Worm (Caenorhabditis elegans) whole organism, L3 larva: Measurements from ENCODE around the gene lgc-14.

Experiments
- R02D3.7 ChIP-seq: fragments of 150-350 bp; optimal IDR thresholded peaks from 2 replicates; lab custom pipeline; 2014; ENCODE audit warnings: missing biosample characterization, missing genetic modification characterization
- ZK546.5 ChIP-seq: sonication (generic microtip); optimal IDR thresholded peaks from 2 replicates; lab custom pipeline; 2017; ENCODE audit warnings: missing biosample characterization, missing genetic modification characterization
- aly-2 ChIP-seq: fragments of 150-350 bp; optimal IDR thresholded peaks from 2 replicates; lab custom pipeline; 2014; ENCODE audit warnings: missing biosample characterization, missing genetic modification characterization
- ama-1 ChIP-seq: fragments of 150-350 bp; optimal IDR thresholded peaks from 2 replicates; lab custom pipeline; 2018
- ceh-16 ChIP-seq: sonication (generic microtip); optimal IDR thresholded peaks from 2 replicates; lab custom pipeline; 2017; ENCODE audit warnings: missing biosample characterization, missing genetic modification characterization
- ceh-28 ChIP-seq: fragments of 150-350 bp; optimal IDR thresholded peaks from 2 replicates; lab custom pipeline; 2014; ENCODE audit warnings: missing biosample characterization, missing genetic modification reagents, missing genetic modification characterization
- ceh-82 ChIP-seq: fragments of 150-350 bp; optimal IDR thresholded peaks from 2 replicates; lab custom pipeline; 2014; ENCODE audit warnings: missing biosample characterization, missing genetic modification characterization
- ceh-9 ChIP-seq: sonication (generic microtip); optimal IDR thresholded peaks from 2 replicates; lab custom pipeline; 2018; ENCODE audit warnings: missing biosample characterization, missing genetic modification characterization
- daf-12 ChIP-seq: fragments of 150-350 bp; optimal IDR thresholded peaks from 2 replicates; lab custom pipeline; 2014; ENCODE audit warnings: missing biosample characterization, missing genetic modification reagents, missing genetic modification characterization
- egl-27 ChIP-seq: sonication (generic microtip); optimal IDR thresholded peaks from 4 replicates; lab custom pipeline; 2017; ENCODE audit warnings: missing biosample characterization, missing genetic modification reagents, missing genetic modification characterization
- elt-2 ChIP-seq: sonication (generic microtip); optimal IDR thresholded peaks from 2 replicates; lab custom pipeline; 2016; ENCODE audit warnings: missing genetic modification reagents, mild to moderate bottlenecking, missing genetic modification characterization, missing compliant biosample characterization
- elt-3 ChIP-seq, 3 experiments: fragments of 150-350 bp in 1 of 3; sonication (generic microtip) in 2 of 3; optimal IDR thresholded peaks; 2 replicates in 2 of 3; 4 replicates in 1 of 3; lab custom pipeline; 2014 to 2017; ENCODE audit warnings: missing biosample characterization in 3 of 3, missing genetic modification characterization in 3 of 3
- eor-1 ChIP-seq, 2 experiments: fragments of 150-350 bp; optimal IDR thresholded peaks; 2 replicates each; lab custom pipeline; 2014 to 2018; ENCODE audit warnings: missing biosample characterization in 2 of 2, missing genetic modification characterization in 2 of 2
- fkh-2 ChIP-seq: fragments of 150-350 bp; optimal IDR thresholded peaks from 2 replicates; lab custom pipeline; 2014; ENCODE audit warnings: missing biosample characterization, missing genetic modification reagents, missing genetic modification characterization
- hmg-11 ChIP-seq: sonication (generic microtip); optimal IDR thresholded peaks from 2 replicates; lab custom pipeline; 2016; ENCODE audit warnings: missing genetic modification characterization, missing compliant biosample characterization
- jun-1 ChIP-seq: fragments of 150-350 bp; optimal IDR thresholded peaks from 2 replicates; lab custom pipeline; 2014; ENCODE audit warnings: missing biosample characterization, missing genetic modification reagents, missing genetic modification characterization
- lin-15B ChIP-seq: fragments of 150-350 bp; optimal IDR thresholded peaks from 2 replicates; lab custom pipeline; 2014; ENCODE audit warnings: missing biosample characterization, missing genetic modification characterization
- lin-39 ChIP-seq: fragments of 150-350 bp; optimal IDR thresholded peaks from 2 replicates; lab custom pipeline; 2018; ENCODE audit warnings: missing biosample characterization, missing genetic modification reagents, missing genetic modification characterization
- lsy-12 ChIP-seq: sonication (generic microtip); optimal IDR thresholded peaks from 2 replicates; lab custom pipeline; 2016; ENCODE audit warnings: mild to moderate bottlenecking, missing genetic modification characterization, missing compliant biosample characterization
- mdl-1 ChIP-seq: fragments of 150-350 bp; optimal IDR thresholded peaks from 2 replicates; lab custom pipeline; 2014; ENCODE audit warnings: missing biosample characterization, missing genetic modification characterization
- mml-1 ChIP-seq: fragments of 150-350 bp; sonication (generic microtip); optimal IDR thresholded peaks from 3 replicates; lab custom pipeline; 2014; ENCODE audit warnings: missing biosample characterization, missing genetic modification characterization
- nfya-1 ChIP-seq: sonication (generic microtip); optimal IDR thresholded peaks from 2 replicates; lab custom pipeline; 2017; ENCODE audit warnings: missing genetic modification characterization, mild to moderate bottlenecking, missing compliant biosample characterization, antibody characterized with exemption, moderate library complexity; ENCODE audit not compliant: insufficient read depth
- nhr-11 ChIP-seq: fragments of 150-350 bp; optimal IDR thresholded peaks from 2 replicates; lab custom pipeline; 2014; ENCODE audit warnings: missing biosample characterization, missing genetic modification characterization
- nhr-12 ChIP-seq: fragments of 150-350 bp; optimal IDR thresholded peaks from 2 replicates; lab custom pipeline; 2014; ENCODE audit warnings: missing biosample characterization, missing genetic modification characterization
- nhr-237 ChIP-seq: fragments of 150-350 bp; optimal IDR thresholded peaks from 2 replicates; lab custom pipeline; 2014; ENCODE audit warnings: missing biosample characterization, missing genetic modification characterization
- nhr-25 ChIP-seq: sonication (generic microtip); optimal IDR thresholded peaks from 2 replicates; lab custom pipeline; 2017; ENCODE audit warnings: missing biosample characterization, missing genetic modification characterization
- nhr-43 ChIP-seq: sonication (generic microtip); optimal IDR thresholded peaks from 2 replicates; lab custom pipeline; 2016; ENCODE audit warnings: mild to moderate bottlenecking, missing genetic modification characterization, missing compliant biosample characterization; ENCODE audit not compliant: poor library complexity, severe bottlenecking
- nhr-67 ChIP-seq: fragments of 150-350 bp; optimal IDR thresholded peaks from 2 replicates; lab custom pipeline; 2014; ENCODE audit warnings: missing biosample characterization, missing genetic modification characterization
- nhr-76 ChIP-seq: fragments of 150-350 bp; sonication (generic microtip); optimal IDR thresholded peaks from 5 replicates; lab custom pipeline; 2014; ENCODE audit warnings: missing biosample characterization, missing genetic modification characterization
- nhr-77 ChIP-seq: fragments of 150-350 bp; optimal IDR thresholded peaks from 2 replicates; lab custom pipeline; 2014; ENCODE audit warnings: missing biosample characterization, missing genetic modification characterization
- pha-4 ChIP-seq: fragments of 150-350 bp; optimal IDR thresholded peaks from 2 replicates; lab custom pipeline; 2014; ENCODE audit warnings: missing biosample characterization, missing genetic modification reagents, missing genetic modification characterization
- snpc-4 ChIP-seq: fragments of 150-350 bp; optimal IDR thresholded peaks from 2 replicates; lab custom pipeline; 2014; ENCODE audit warnings: missing biosample characterization, missing genetic modification characterization
- tbx-2 ChIP-seq: sonication (generic microtip); optimal IDR thresholded peaks from 2 replicates; lab custom pipeline; 2016; ENCODE audit warnings: mild to moderate bottlenecking, missing genetic modification characterization, missing compliant biosample characterization
- unc-39 ChIP-seq: sonication (generic microtip); optimal IDR thresholded peaks from 4 replicates; lab custom pipeline; 2017; ENCODE audit warnings: missing biosample characterization, missing genetic modification characterization
- unc-62 ChIP-seq: fragments of 150-350 bp; sonication (generic microtip); optimal IDR thresholded peaks from 4 replicates; lab custom pipeline; 2014; ENCODE audit warnings: missing biosample characterization, missing genetic modification reagents, missing genetic modification characterization
- zag-1 ChIP-seq: fragments of 150-350 bp; optimal IDR thresholded peaks from 2 replicates; lab custom pipeline; 2014; ENCODE audit warnings: missing biosample characterization, missing genetic modification characterization
- ztf-11 ChIP-seq: fragments of 150-350 bp; optimal IDR thresholded peaks from 2 replicates; lab custom pipeline; 2014; ENCODE audit warnings: missing biosample characterization, missing genetic modification characterization
- ztf-4 ChIP-seq: fragments of 150-350 bp; optimal IDR thresholded peaks from 2 replicates; lab custom pipeline; 2014; ENCODE audit warnings: missing biosample characterization, missing genetic modification characterization

lgc-14 gene

DNA sequence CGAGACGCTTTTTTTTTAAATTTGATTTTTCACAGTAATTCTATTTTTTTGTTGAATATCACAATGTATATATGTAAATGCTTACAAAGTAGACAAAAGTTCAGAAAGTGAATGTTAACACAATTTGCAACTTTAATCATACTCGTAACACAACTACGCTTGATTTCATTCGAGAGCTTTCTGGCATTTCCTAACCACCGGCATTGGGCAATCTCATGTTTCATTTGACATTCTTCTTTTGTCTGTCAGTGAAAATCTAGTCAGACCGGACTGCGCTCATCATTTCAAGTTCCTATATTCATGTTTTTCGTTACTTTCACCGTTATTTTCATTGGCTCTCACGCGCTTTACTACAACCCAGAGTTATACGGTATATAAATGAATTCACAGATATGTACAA, at the start of gene lgc-14:
Gene lgc-14 (plus strand): TSS at position 301 of the 400 bp plus-strand sequence.
- TF ChIP-seq nhr-77 (no peak), ceh-16 (tag; lab: Kevin White, UChicago) (no peak), nhr-76 (tag; lab: Kevin White, UChicago) (no peak), fkh-2 (tag; lab: Kevin White, UChicago) (no peak), zag-1 (tag; lab: Kevin White, UChicago) (no peak), ZK546.5 (tag; lab: Kevin White, UChicago) (no peak), ceh-28 (tag; lab: Kevin White, UChicago) (no peak)

DNA sequence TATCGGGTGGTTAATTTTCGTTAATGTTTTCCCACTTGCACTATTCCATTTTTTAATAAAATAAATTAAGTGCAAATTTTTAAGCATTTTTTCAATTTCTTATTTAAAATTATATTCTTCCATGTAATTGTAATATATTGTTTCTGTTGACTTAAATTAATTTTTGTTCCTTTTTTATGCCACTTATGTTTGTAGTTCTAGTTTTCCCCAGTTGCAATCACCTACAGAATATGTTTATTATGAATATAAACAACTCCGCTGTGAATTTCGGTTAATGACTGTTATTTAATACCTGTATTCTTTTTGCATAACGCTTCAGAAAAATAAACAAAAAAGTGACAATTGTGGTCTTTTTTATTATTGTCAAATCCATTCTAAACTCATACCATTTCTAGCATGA, 46.4 kb upstream of the lgc-14 start, which contains the start of gene lgc-23:
Gene lgc-23 (plus strand): TSS at position 301 of the 400 bp plus-strand sequence.
- no peak for TF ChIP-seq elt-2 (tag; lab: Kevin White, UChicago)
- no peak for TF ChIP-seq lsy-12
- TF ChIP-seq elt-3 (tag; optimal IDR thresholded peaks at IDR 0.05; lab: Kevin White, UChicago): no peak
- TF ChIP-seq lin-15B (tag; lab: Kevin White, UChicago): no peak
- no peak for TF ChIP-seq nfya-1 (tag; lab: Kevin White, UChicago)
- no peak for TF ChIP-seq aly-2 (tag; lab: Kevin White, UChicago)
- TF ChIP-seq ceh-28 (tag; lab: Kevin White, UChicago): no peak
- no peak for TF ChIP-seq pha-4 (tag; lab: Kevin White, UChicago)
- no peak for TF ChIP-seq lin-39 (tag; lab: Kevin White, UChicago)
- no peak for TF ChIP-seq ama-1 (lab: Kevin White, UChicago)
- TF ChIP-seq zag-1 (tag; lab: Kevin White, UChicago): no peak
- no peak for TF ChIP-seq nhr-43 (tag; lab: Kevin White, UChicago)
- TF ChIP-seq R02D3.7: no peak
- TF ChIP-seq ztf-11 (tag; lab: Kevin White, UChicago): no peak
- TF ChIP-seq snpc-4: no peak
- no peak for TF ChIP-seq nhr-67
- TF ChIP-seq daf-12: no peak
- TF ChIP-seq, all 47 proteins: peak for 0

ce11 chrX:12068250-12068649, 43.1 kb upstream of the lgc-14 start, which contains the start of gene lgc-24:
Gene lgc-24 (plus strand): TSS chrX:12068550.
- TF ChIP-seq unc-62 (no peak), nhr-76 (tag; lab: Kevin White, UChicago) (no peak), tbx-2 (tag; lab: Kevin White, UChicago) (no peak), ceh-82 (tag; lab: Kevin White, UChicago) (no peak), hmg-11 (tag; lab: Kevin White, UChicago) (no peak), ceh-9 (no peak), eor-1 (tag; optimal IDR thresholded peaks at IDR 0.05; lab: Kevin White, UChicago) (no peak), nhr-11 (tag; lab: Kevin White, UChicago) (no peak), nfya-1 (tag; lab: Kevin White, UChicago) (no peak), nhr-25 (tag; lab: Kevin White, UChicago) (no peak), lsy-12 (no peak), mdl-1 (tag; lab: Kevin White, UChicago) (no peak), aly-2 (tag; lab: Kevin White, UChicago) (no peak), ZK546.5 (tag; lab: Kevin White, UChicago) (no peak)

DNA sequence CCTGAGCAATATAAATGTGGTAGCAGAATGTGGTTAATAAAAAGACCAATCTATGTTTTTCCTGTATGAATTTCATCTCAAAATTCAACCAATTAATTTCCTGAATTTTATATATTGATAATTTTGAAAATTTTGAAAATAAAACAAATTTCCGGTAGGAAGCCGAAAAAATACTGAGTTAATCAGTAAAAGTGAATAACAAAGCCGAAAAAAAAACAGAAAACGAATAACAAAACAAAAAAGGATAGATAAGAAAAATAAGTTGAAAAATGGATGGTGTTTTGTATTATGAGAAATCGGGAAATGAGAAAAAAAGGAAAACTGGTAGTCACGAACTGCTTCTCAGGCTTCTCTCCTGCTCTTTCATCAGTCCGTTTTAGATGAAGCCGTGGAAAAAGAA, 37.5 kb upstream of the lgc-14 start, which contains the start of gene tmem-145:
Gene tmem-145 (minus strand): TSS at position 101 of the 400 bp plus-strand sequence.
- TF ChIP-seq ztf-4 (tag; lab: Kevin White, UChicago) (no peak), tbx-2 (tag; lab: Kevin White, UChicago) (no peak), unc-39 (tag; lab: Kevin White, UChicago) (no peak), ceh-9 (no peak), ztf-11 (tag; lab: Kevin White, UChicago) (no peak), mml-1 (tag; lab: Kevin White, UChicago) (no peak), lsy-12 (no peak), lin-39 (tag; lab: Kevin White, UChicago) (no peak), nhr-77 (no peak), nhr-237 (tag; lab: Kevin White, UChicago) (no peak), egl-27 (tag; lab: Kevin White, UChicago) (no peak), lin-15B (tag; lab: Kevin White, UChicago) (no peak), ceh-82 (tag; lab: Kevin White, UChicago) (no peak), nhr-12 (tag; lab: Kevin White, UChicago) (no peak), R02D3.7 (no peak), jun-1 (no peak), elt-3 (tag; optimal IDR thresholded peaks at IDR 0.05; lab: Kevin White, UChicago) (no peak), ama-1 (lab: Kevin White, UChicago) (no peak)
- TF ChIP-seq, all 47 proteins: peak for 0
